Worm (Caenorhabditis elegans): ENCODE measurements around the gene C32B5.18.

Gene C32B5.18

ce11 chrII:915206-915605 lies 45.1 kb upstream of the C32B5.18 start:
- TF ChIP-seq ceh-28 (tag; optimal IDR thresholded peaks at IDR 0.05): no peak
- TF ChIP-seq ztf-11 (tag; optimal IDR thresholded peaks at IDR 0.05): no peak
- TF ChIP-seq set-16 (GFP tag; IDR thresholded peaks at IDR 0.05): no peak
- TF ChIP-seq hlh-11 (tag; optimal IDR thresholded peaks at IDR 0.05): peak; percentile 89
- no peak for TF ChIP-seq daf-12 (tag; optimal IDR thresholded peaks at IDR 0.05)
- peak; percentile 20 for TF ChIP-seq duxl-1 (tag; optimal IDR thresholded peaks at IDR 0.05; ENCODE audit: poor library complexity)
- no peak for TF ChIP-seq cey-2 (tag; optimal IDR thresholded peaks at IDR 0.05; ENCODE audit: borderline replicate concordance, insufficient read depth)
- no peak for TF ChIP-seq ceh-44 (GFP tag; IDR thresholded peaks at IDR 0.05)
- no peak for TF ChIP-seq D1046.2 (GFP tag; IDR thresholded peaks at IDR 0.05)
- no peak for TF ChIP-seq egl-27 (tag; optimal IDR thresholded peaks at IDR 0.05)
- TF ChIP-seq tra-1 (GFP tag; IDR thresholded peaks at IDR 0.05): peak; percentile 95
- TF ChIP-seq lin-39 (tag; optimal IDR thresholded peaks at IDR 0.05): no peak
- TF ChIP-seq mxl-2 (GFP tag; conservative IDR thresholded peaks at IDR 0.05): no peak
- no peak for TF ChIP-seq snpc-4 (tag; optimal IDR thresholded peaks at IDR 0.05)
- TF ChIP-seq Y75B8A.6 (GFP tag; IDR thresholded peaks at IDR 0.05): no peak
- TF ChIP-seq nhr-28 (tag; optimal IDR thresholded peaks at IDR 0.05): peak; percentile 95
- no peak for TF ChIP-seq lsy-2 (tag; optimal IDR thresholded peaks at IDR 0.05)
- no peak for TF ChIP-seq zfp-2 (tag; optimal IDR thresholded peaks at IDR 0.05)
- TF ChIP-seq lin-13 (GFP tag; optimal IDR thresholded peaks at IDR 0.05): no peak
- TF ChIP-seq daf-16 (GFP tag; optimal IDR thresholded peaks at IDR 0.05): peak in 1 of 2 experiments; percentile 16
- TF ChIP-seq daf-16 (tag; optimal IDR thresholded peaks at IDR 0.05): peak; percentile 97
- TF ChIP-seq dmd-8 (GFP tag; IDR thresholded peaks at IDR 0.05): no peak
- TF ChIP-seq nhr-102 (tag; optimal IDR thresholded peaks at IDR 0.05): peak; percentile 84
- TF ChIP-seq php-3 (GFP tag; IDR thresholded peaks at IDR 0.05): peak; percentile 91
- TF ChIP-seq unc-39 (tag; optimal IDR thresholded peaks at IDR 0.05): no peak
- TF ChIP-seq ceh-62 (tag; optimal IDR thresholded peaks at IDR 0.05): no peak
- no peak for TF ChIP-seq zip-11 (GFP tag; IDR thresholded peaks at IDR 0.05)
- TF ChIP-seq dmd-6 (GFP tag; IDR thresholded peaks at IDR 0.05): peak; percentile 98
- no peak for TF ChIP-seq ceh-82 (tag; optimal IDR thresholded peaks at IDR 0.05)
- peak; percentile 79 for TF ChIP-seq nhr-6 (tag; optimal IDR thresholded peaks at IDR 0.05)
- peak; percentile 59 for TF ChIP-seq jun-1 (tag; optimal IDR thresholded peaks at IDR 0.05)
- no peak for TF ChIP-seq nhr-111 (GFP tag; optimal IDR thresholded peaks at IDR 0.05)
- peak; percentile 85; the same call in 1 of the 2 replicates for TF ChIP-seq nhr-41 (GFP tag; IDR thresholded peaks at IDR 0.05)
- no peak for TF ChIP-seq mdt-29 (GFP tag; IDR thresholded peaks at IDR 0.05)
- peak; percentile 32 to 91 for TF ChIP-seq unc-62 (GFP tag; optimal IDR thresholded peaks at IDR 0.05 in 1 of 2)
- no peak for TF ChIP-seq unc-62 (tag; optimal IDR thresholded peaks at IDR 0.05)
- TF ChIP-seq snpc-1.2 (GFP tag; IDR thresholded peaks at IDR 0.05): no peak
- TF ChIP-seq gei-8 (GFP tag; optimal IDR thresholded peaks at IDR 0.05): no peak
- no peak for TF ChIP-seq ama-1 (optimal IDR thresholded peaks at IDR 0.05)
- peak; percentile 9 for TF ChIP-seq nhr-10 (tag; optimal IDR thresholded peaks at IDR 0.05)
- TF ChIP-seq madf-5 (GFP tag; IDR thresholded peaks at IDR 0.05): no peak
- TF ChIP-seq ZK546.5 (tag; optimal IDR thresholded peaks at IDR 0.05): no peak
- no peak for TF ChIP-seq ceh-32 (tag; optimal IDR thresholded peaks at IDR 0.05; ENCODE audit: poor library complexity)
- no peak for TF ChIP-seq nhr-48 (tag; optimal IDR thresholded peaks at IDR 0.05)
- no peak for TF ChIP-seq unc-130 (GFP tag; optimal IDR thresholded peaks at IDR 0.05)
- TF ChIP-seq nhr-42 (GFP tag; IDR thresholded peaks at IDR 0.05): 0 out of 2 replicates have a peak, but pooled peaks have one; percentile 32
- no peak for TF ChIP-seq nhr-25 (tag; optimal IDR thresholded peaks at IDR 0.05; ENCODE audit: borderline replicate concordance, insufficient read depth)
- TF ChIP-seq fos-1 (tag; optimal IDR thresholded peaks at IDR 0.05): no peak
- TF ChIP-seq ZK337.2 (GFP tag; IDR thresholded peaks at IDR 0.05): no peak
- peak in 1 of 2 experiments; percentile 1 for TF ChIP-seq mdl-1 (tag; optimal IDR thresholded peaks at IDR 0.05)
- TF ChIP-seq nhr-237 (tag; optimal IDR thresholded peaks at IDR 0.05): no peak
- peak; percentile 100 for TF ChIP-seq pqm-1 (tag; optimal IDR thresholded peaks at IDR 0.05)
- peak; percentile 98 for TF ChIP-seq lin-1 (GFP tag; IDR thresholded peaks at IDR 0.05)
